Fruit fly (Drosophila melanogaster): ENCODE measurements around the gene CG17570.

DNA sequence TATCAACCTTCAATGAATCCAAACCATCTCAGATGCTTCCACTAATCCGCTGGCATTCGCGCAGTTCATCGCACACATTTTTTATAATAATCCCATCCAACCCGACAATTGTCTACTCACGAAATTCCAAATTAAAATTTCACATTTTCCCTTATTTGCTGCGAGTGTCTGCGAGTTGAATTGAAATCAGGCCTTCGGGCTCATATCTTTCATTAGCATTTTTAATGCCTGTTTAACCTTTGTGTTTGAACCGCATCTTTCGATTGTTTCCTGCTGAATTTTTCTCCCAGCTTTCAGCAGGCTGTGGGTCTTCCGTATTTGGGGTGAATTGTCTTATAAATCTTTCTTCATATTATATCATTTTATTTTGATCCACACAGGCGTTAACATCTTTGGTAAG is 30.2 kb upstream of the CG17570 start, which contains the start of gene CG12617:
- TF ChIP-seq CG8478 (optimal IDR thresholded peaks at IDR 0.05) (no peak), psq (optimal IDR thresholded peaks at IDR 0.05) (no peak)

Measured in whole organism.